Fruit fly (Drosophila melanogaster): ENCODE measurements around the gene Sap47.
A peak's percentile ranks its signal among the peaks of the same experiment; 100 is the strongest.

- TF ChIP-seq CG12605 (GFP tag; IDR thresholded peaks at IDR 0.05) (no peak), CG4496 (GFP tag; IDR thresholded peaks at IDR 0.05) (no peak), CG8159 (tag; optimal IDR thresholded peaks at IDR 0.05) (no peak), CG34367 (tag; optimal IDR thresholded peaks at IDR 0.05) (peak; percentile 68), fd96Ca (GFP tag; IDR thresholded peaks at IDR 0.05) (no peak), EcR (GFP tag; optimal IDR thresholded peaks at IDR 0.05) (no peak), Ets98B (GFP tag; IDR thresholded peaks at IDR 0.05) (no peak)
These were observed 39.3 kb downstream of the Sap47 start for dm6 chr3R:15974235-15974634.
